Worm (Caenorhabditis elegans) whole organism, L3 larva: ENCODE data around the gene wrn-1.

Experiments used
- R02D3.7 ChIP-seq: fragments of 150-350 bp; optimal IDR thresholded peaks from 2 replicates; lab custom pipeline; 2014; ENCODE audit warnings: missing biosample characterization, missing genetic modification characterization
- ZK546.5 ChIP-seq: sonication (generic microtip); optimal IDR thresholded peaks from 2 replicates; lab custom pipeline; 2017; ENCODE audit warnings: missing biosample characterization, missing genetic modification characterization
- aly-2 ChIP-seq: fragments of 150-350 bp; optimal IDR thresholded peaks from 2 replicates; lab custom pipeline; 2014; ENCODE audit warnings: missing biosample characterization, missing genetic modification characterization
- ama-1 ChIP-seq: fragments of 150-350 bp; optimal IDR thresholded peaks from 2 replicates; lab custom pipeline; 2018
- ceh-16 ChIP-seq: sonication (generic microtip); optimal IDR thresholded peaks from 2 replicates; lab custom pipeline; 2017; ENCODE audit warnings: missing biosample characterization, missing genetic modification characterization
- ceh-9 ChIP-seq: sonication (generic microtip); optimal IDR thresholded peaks from 2 replicates; lab custom pipeline; 2018; ENCODE audit warnings: missing biosample characterization, missing genetic modification characterization
- daf-12 ChIP-seq: fragments of 150-350 bp; optimal IDR thresholded peaks from 2 replicates; lab custom pipeline; 2014; ENCODE audit warnings: missing biosample characterization, missing genetic modification reagents, missing genetic modification characterization
- elt-1 ChIP-seq: fragments of 150-350 bp; optimal IDR thresholded peaks from 2 replicates; lab custom pipeline; 2014; ENCODE audit warnings: missing biosample characterization, missing genetic modification characterization
- elt-2 ChIP-seq: sonication (generic microtip); optimal IDR thresholded peaks from 2 replicates; lab custom pipeline; 2016; ENCODE audit warnings: missing genetic modification reagents, mild to moderate bottlenecking, missing genetic modification characterization, missing compliant biosample characterization
- elt-3 ChIP-seq, 3 experiments: fragments of 150-350 bp in 1 of 3; sonication (generic microtip) in 2 of 3; optimal IDR thresholded peaks; 2 replicates in 2 of 3; 4 replicates in 1 of 3; lab custom pipeline; 2014 to 2017; ENCODE audit warnings: missing biosample characterization in 3 of 3, missing genetic modification characterization in 3 of 3
- eor-1 ChIP-seq, 2 experiments: fragments of 150-350 bp; optimal IDR thresholded peaks; 2 replicates each; lab custom pipeline; 2014 to 2018; ENCODE audit warnings: missing biosample characterization in 2 of 2, missing genetic modification characterization in 2 of 2
- fkh-10 ChIP-seq: sonication (generic microtip); optimal IDR thresholded peaks from 2 replicates; lab custom pipeline; 2017; ENCODE audit warnings: missing biosample characterization, missing genetic modification reagents, missing genetic modification characterization
- fkh-2 ChIP-seq: fragments of 150-350 bp; optimal IDR thresholded peaks from 2 replicates; lab custom pipeline; 2014; ENCODE audit warnings: missing biosample characterization, missing genetic modification reagents, missing genetic modification characterization
- fos-1 ChIP-seq: fragments of 150-350 bp; optimal IDR thresholded peaks from 2 replicates; lab custom pipeline; 2014; ENCODE audit warnings: missing biosample characterization, missing genetic modification characterization
- hmg-11 ChIP-seq: sonication (generic microtip); optimal IDR thresholded peaks from 2 replicates; lab custom pipeline; 2016; ENCODE audit warnings: missing genetic modification characterization, missing compliant biosample characterization
- jun-1 ChIP-seq: fragments of 150-350 bp; optimal IDR thresholded peaks from 2 replicates; lab custom pipeline; 2014; ENCODE audit warnings: missing biosample characterization, missing genetic modification reagents, missing genetic modification characterization
- lin-39 ChIP-seq: fragments of 150-350 bp; optimal IDR thresholded peaks from 2 replicates; lab custom pipeline; 2018; ENCODE audit warnings: missing biosample characterization, missing genetic modification reagents, missing genetic modification characterization
- mdl-1 ChIP-seq: fragments of 150-350 bp; optimal IDR thresholded peaks from 2 replicates; lab custom pipeline; 2014; ENCODE audit warnings: missing biosample characterization, missing genetic modification characterization
- mml-1 ChIP-seq: fragments of 150-350 bp; sonication (generic microtip); optimal IDR thresholded peaks from 3 replicates; lab custom pipeline; 2014; ENCODE audit warnings: missing biosample characterization, missing genetic modification characterization
- nfya-1 ChIP-seq: sonication (generic microtip); optimal IDR thresholded peaks from 2 replicates; lab custom pipeline; 2017; ENCODE audit warnings: missing genetic modification characterization, mild to moderate bottlenecking, missing compliant biosample characterization, antibody characterized with exemption, moderate library complexity; ENCODE audit not compliant: insufficient read depth
- nhr-11 ChIP-seq: fragments of 150-350 bp; optimal IDR thresholded peaks from 2 replicates; lab custom pipeline; 2014; ENCODE audit warnings: missing biosample characterization, missing genetic modification characterization
- nhr-12 ChIP-seq: fragments of 150-350 bp; optimal IDR thresholded peaks from 2 replicates; lab custom pipeline; 2014; ENCODE audit warnings: missing biosample characterization, missing genetic modification characterization
- nhr-23 ChIP-seq: fragments of 150-350 bp; optimal IDR thresholded peaks from 2 replicates; lab custom pipeline; 2014; ENCODE audit warnings: missing biosample characterization, missing genetic modification reagents, missing genetic modification characterization
- nhr-237 ChIP-seq: fragments of 150-350 bp; optimal IDR thresholded peaks from 2 replicates; lab custom pipeline; 2014; ENCODE audit warnings: missing biosample characterization, missing genetic modification characterization
- nhr-25 ChIP-seq: sonication (generic microtip); optimal IDR thresholded peaks from 2 replicates; lab custom pipeline; 2017; ENCODE audit warnings: missing biosample characterization, missing genetic modification characterization
- nhr-28 ChIP-seq: fragments of 150-350 bp; optimal IDR thresholded peaks from 2 replicates; lab custom pipeline; 2014; ENCODE audit warnings: missing biosample characterization, missing genetic modification characterization
- nhr-43 ChIP-seq: sonication (generic microtip); optimal IDR thresholded peaks from 2 replicates; lab custom pipeline; 2016; ENCODE audit warnings: mild to moderate bottlenecking, missing genetic modification characterization, missing compliant biosample characterization; ENCODE audit not compliant: poor library complexity, severe bottlenecking
- nhr-67 ChIP-seq: fragments of 150-350 bp; optimal IDR thresholded peaks from 2 replicates; lab custom pipeline; 2014; ENCODE audit warnings: missing biosample characterization, missing genetic modification characterization
- nhr-76 ChIP-seq: fragments of 150-350 bp; sonication (generic microtip); optimal IDR thresholded peaks from 5 replicates; lab custom pipeline; 2014; ENCODE audit warnings: missing biosample characterization, missing genetic modification characterization
- nhr-77 ChIP-seq: fragments of 150-350 bp; optimal IDR thresholded peaks from 2 replicates; lab custom pipeline; 2014; ENCODE audit warnings: missing biosample characterization, missing genetic modification characterization
- pha-4 ChIP-seq: fragments of 150-350 bp; optimal IDR thresholded peaks from 2 replicates; lab custom pipeline; 2014; ENCODE audit warnings: missing biosample characterization, missing genetic modification reagents, missing genetic modification characterization
- pqm-1 ChIP-seq: fragments of 150-350 bp; optimal IDR thresholded peaks from 2 replicates; lab custom pipeline; 2017; ENCODE audit warnings: missing biosample characterization, missing genetic modification characterization, inconsistent platforms
- sea-2 ChIP-seq: fragments of 150-350 bp; sonication (generic microtip); optimal IDR thresholded peaks from 4 replicates; lab custom pipeline; 2014; ENCODE audit warnings: missing biosample characterization, missing genetic modification reagents, missing genetic modification characterization
- skn-1 ChIP-seq: fragments of 150-350 bp; optimal IDR thresholded peaks from 2 replicates; lab custom pipeline; 2014; ENCODE audit warnings: missing biosample characterization, missing genetic modification characterization
- tbx-2 ChIP-seq: sonication (generic microtip); optimal IDR thresholded peaks from 2 replicates; lab custom pipeline; 2016; ENCODE audit warnings: mild to moderate bottlenecking, missing genetic modification characterization, missing compliant biosample characterization
- unc-39 ChIP-seq: sonication (generic microtip); optimal IDR thresholded peaks from 4 replicates; lab custom pipeline; 2017; ENCODE audit warnings: missing biosample characterization, missing genetic modification characterization
- unc-62 ChIP-seq: fragments of 150-350 bp; sonication (generic microtip); optimal IDR thresholded peaks from 4 replicates; lab custom pipeline; 2014; ENCODE audit warnings: missing biosample characterization, missing genetic modification reagents, missing genetic modification characterization
- ztf-11 ChIP-seq: fragments of 150-350 bp; optimal IDR thresholded peaks from 2 replicates; lab custom pipeline; 2014; ENCODE audit warnings: missing biosample characterization, missing genetic modification characterization
- ztf-4 ChIP-seq: fragments of 150-350 bp; optimal IDR thresholded peaks from 2 replicates; lab custom pipeline; 2014; ENCODE audit warnings: missing biosample characterization, missing genetic modification characterization

The wrn-1 gene

DNA sequence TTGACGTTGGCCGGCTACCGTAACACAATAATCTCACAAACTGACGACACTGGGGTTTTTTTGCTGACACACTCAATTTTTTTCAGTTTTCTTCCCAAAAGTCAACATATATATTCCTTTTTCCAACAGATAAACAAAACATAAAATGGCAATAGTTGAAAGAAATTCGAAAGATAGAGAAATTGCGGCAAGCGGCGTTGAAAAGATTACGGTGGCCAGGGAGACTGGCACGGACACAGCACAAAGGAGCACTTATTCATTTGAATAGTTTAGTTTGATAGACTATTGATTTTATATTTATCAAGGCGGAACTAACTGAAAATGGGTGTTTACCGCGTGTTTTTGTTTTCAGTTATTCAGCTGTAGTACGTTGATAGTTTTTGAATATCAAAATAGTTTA lies 33.5 kb upstream of the wrn-1 start, which contains the start of gene toe-2:
Gene toe-2 (minus strand): TSS at position 70 of the 400 bp plus-strand sequence.
- TF ChIP-seq pha-4 (no peak), pqm-1 (tag; lab: Kevin White, UChicago) (peak; percentile 18), elt-2 (tag; lab: Kevin White, UChicago) (peak; percentile 55)

DNA sequence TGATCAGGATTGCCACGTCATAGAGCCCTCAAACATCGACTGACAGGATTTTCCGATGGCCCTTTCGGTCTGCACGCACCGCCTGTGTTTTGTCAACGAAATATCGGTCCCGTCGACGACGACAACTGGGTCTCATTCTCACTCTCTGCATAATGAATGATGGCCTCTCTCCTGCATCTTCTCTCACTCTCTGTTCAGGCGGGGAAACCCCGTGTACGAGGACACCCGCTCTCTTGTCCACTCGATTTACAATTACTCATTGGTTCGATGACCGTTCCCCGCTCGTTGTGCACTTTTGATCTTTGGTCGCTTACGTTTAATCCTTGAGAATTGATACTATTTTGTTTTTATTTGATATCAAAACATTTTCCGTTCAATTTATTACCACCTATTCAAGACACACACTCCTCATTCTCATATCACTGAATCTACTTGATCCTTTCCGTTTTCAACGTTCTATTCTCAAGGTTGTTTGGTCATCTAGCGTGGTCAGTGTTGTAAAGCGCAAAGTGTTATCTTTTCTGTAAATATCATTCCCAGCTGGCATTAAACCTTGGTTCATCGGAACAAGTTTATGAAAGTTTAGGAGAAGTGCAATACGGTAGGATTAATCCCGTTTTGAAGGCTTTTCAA lies 32.0 kb upstream of the wrn-1 start:
- TF ChIP-seq nhr-76 (tag; lab: Kevin White, UChicago) (no peak), aly-2 (tag; lab: Kevin White, UChicago) (no peak), nhr-25 (tag; lab: Kevin White, UChicago) (peak; percentile 65), nfya-1 (tag; lab: Kevin White, UChicago) (no peak), R02D3.7 (tag; lab: Kevin White, UChicago) (no peak), eor-1 (tag; optimal IDR thresholded peaks at IDR 0.05; lab: Kevin White, UChicago) (no peak), ceh-16 (tag; lab: Kevin White, UChicago) (no peak), ZK546.5 (tag; lab: Kevin White, UChicago) (no peak), nhr-77 (tag; lab: Kevin White, UChicago) (no peak), fos-1 (tag; lab: Kevin White, UChicago) (no peak), nhr-67 (tag; lab: Kevin White, UChicago) (no peak), hmg-11 (tag; lab: Kevin White, UChicago) (no peak), mml-1 (tag; lab: Kevin White, UChicago) (no peak), lin-39 (peak; percentile 30), elt-2 (tag; lab: Kevin White, UChicago) (no peak), mdl-1 (tag; lab: Kevin White, UChicago) (no peak), nhr-11 (tag; lab: Kevin White, UChicago) (no peak), elt-1 (no peak), pha-4 (no peak), nhr-237 (no peak), sea-2 (GFP tag; lab: Kevin White, UChicago) (no peak), fkh-2 (tag; lab: Kevin White, UChicago) (no peak), daf-12 (tag; lab: Kevin White, UChicago) (no peak), pqm-1 (tag; lab: Kevin White, UChicago) (peak; percentile 25), fkh-10 (GFP tag; lab: Kevin White, UChicago) (no peak), ama-1 (lab: Kevin White, UChicago) (no peak), nhr-28 (tag; lab: Kevin White, UChicago) (no peak), nhr-12 (tag; lab: Kevin White, UChicago) (no peak), nhr-43 (tag; lab: Kevin White, UChicago) (peak; percentile 19), ztf-11 (tag; lab: Kevin White, UChicago) (no peak), jun-1 (tag; lab: Kevin White, UChicago) (no peak), unc-39 (tag; lab: Kevin White, UChicago) (no peak)
- TF ChIP-seq, all 47 proteins: peak for 4

DNA sequence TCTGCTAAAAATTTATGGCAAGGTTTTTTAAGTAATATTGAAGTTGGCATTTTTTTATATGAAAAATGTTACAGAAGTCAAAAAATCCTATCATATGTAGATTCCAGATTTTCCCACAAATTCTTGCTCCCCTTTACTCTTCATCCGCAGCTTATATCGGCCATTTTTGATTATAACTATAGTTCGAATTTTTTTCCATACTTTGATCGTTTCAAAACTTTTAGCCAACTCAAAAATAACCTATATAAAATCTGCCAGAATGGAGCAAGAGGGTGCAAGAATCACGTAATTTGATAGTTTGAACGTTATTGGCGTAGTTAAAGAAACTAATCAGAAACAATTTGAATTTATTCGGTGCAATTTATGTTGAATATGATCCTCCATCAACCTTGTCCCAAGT lies 30.8 kb upstream of the wrn-1 start:
- TF ChIP-seq pqm-1 (tag; lab: Kevin White, UChicago) (no peak), unc-62 (GFP tag; lab: Kevin White, UChicago) (no peak), nhr-28 (tag; lab: Kevin White, UChicago) (no peak), ceh-9 (tag; lab: Kevin White, UChicago) (no peak), nhr-11 (tag; lab: Kevin White, UChicago) (no peak), elt-1 (no peak), ceh-16 (tag; lab: Kevin White, UChicago) (no peak), nhr-237 (no peak), fkh-2 (tag; lab: Kevin White, UChicago) (no peak), nhr-77 (tag; lab: Kevin White, UChicago) (no peak), lin-39 (no peak), ztf-4 (tag; lab: Kevin White, UChicago) (no peak), nhr-23 (no peak), nhr-76 (tag; lab: Kevin White, UChicago) (no peak), nhr-67 (tag; lab: Kevin White, UChicago) (no peak), elt-3 (tag; optimal IDR thresholded peaks at IDR 0.05; lab: Kevin White, UChicago) (no peak), skn-1 (no peak), tbx-2 (tag; lab: Kevin White, UChicago) (no peak), jun-1 (tag; lab: Kevin White, UChicago) (no peak)
